Fruit fly (Drosophila melanogaster) whole organism, wandering third instar larva: ENCODE measurements around the gene CG2126.

Experiments
- Jra ChIP-seq: sonication (Bioruptor generic); optimal IDR thresholded peaks from 2 replicates; lab custom pipeline; 2016; ENCODE audit warnings: missing biosample characterization, missing genetic modification characterization
- lola ChIP-seq: fragments of >200 bp; optimal IDR thresholded peaks from 2 replicates; lab custom pipeline; 2017; ENCODE audit warnings: missing biosample characterization, missing genetic modification characterization

dm6 chr3R:31761529-31762009, 14.9 kb downstream of the CG2126 start, which contains the start of gene Smvt:
- TF ChIP-seq lola (GFP tag; lab: Kevin White, UChicago) (no peak), Jra (GFP tag; lab: Kevin White, UChicago) (no peak)
